Comparison of ENCODE assay signal across 1 fruit fly cellular context in genomic region chr2L:12720430-12721396, dm6.
TF ChIP-seq lines count a peak whose summit lies in the region.

No protein-coding gene starts in this region.

TF ChIP-seq in whole organism, embryonic, 481 proteins besides CTCF, POLR2A, EP300 and RAD21 (continued from another document and continues in another):
- TF ChIP-seq Antp (GFP tag; optimal IDR thresholded peaks at IDR 0.05; lab: Kevin White, UChicago): no peak
- TF ChIP-seq Stat92E (GFP tag; optimal IDR thresholded peaks at IDR 0.05; lab: Kevin White, UChicago): no peak
- TF ChIP-seq CG4707 (GFP tag; optimal IDR thresholded peaks at IDR 0.05; lab: Kevin White, UChicago): no peak
- no peak for TF ChIP-seq usp (GFP tag; optimal IDR thresholded peaks at IDR 0.05; lab: Kevin White, UChicago)
- TF ChIP-seq dimm (GFP tag; IDR thresholded peaks at IDR 0.05; lab: Robert Waterston, UW): no peak
- TF ChIP-seq CG34376 (GFP tag; optimal IDR thresholded peaks at IDR 0.05; lab: Kevin White, UChicago): peak; percentile 59
- no peak for TF ChIP-seq CG3065 (GFP tag; optimal IDR thresholded peaks at IDR 0.05; lab: Kevin White, UChicago)
- TF ChIP-seq croc (GFP tag; conservative IDR thresholded peaks at IDR 0.05; lab: Robert Waterston, UW): no peak
- TF ChIP-seq Mes4 (GFP tag; optimal IDR thresholded peaks at IDR 0.05; lab: Kevin White, UChicago): no peak
- no peak for TF ChIP-seq trh (GFP tag; optimal IDR thresholded peaks at IDR 0.05; lab: Kevin White, UChicago)
- TF ChIP-seq CG4854 (GFP tag; optimal IDR thresholded peaks at IDR 0.05; lab: Kevin White, UChicago): no peak
- TF ChIP-seq eyg (GFP tag; optimal IDR thresholded peaks at IDR 0.05; lab: Kevin White, UChicago): no peak
- no peak for TF ChIP-seq CG6272 (GFP tag; IDR thresholded peaks at IDR 0.05; lab: Robert Waterston, UW)
- no peak for TF ChIP-seq CHES-1-like (GFP tag; optimal IDR thresholded peaks at IDR 0.05; lab: Kevin White, UChicago)
- TF ChIP-seq ab (GFP tag; optimal IDR thresholded peaks at IDR 0.05; lab: Kevin White, UChicago): no peak
- TF ChIP-seq kah (GFP tag; optimal IDR thresholded peaks at IDR 0.05; lab: Kevin White, UChicago): no peak
- no peak for TF ChIP-seq CG12071 (GFP tag; optimal IDR thresholded peaks at IDR 0.05; lab: Kevin White, UChicago)
- no peak for TF ChIP-seq CG12219 (GFP tag; optimal IDR thresholded peaks at IDR 0.05; lab: Kevin White, UChicago)
- no peak for TF ChIP-seq Atf-2 (GFP tag; optimal IDR thresholded peaks at IDR 0.05; lab: Kevin White, UChicago)
- no peak for TF ChIP-seq Vsx1 (GFP tag; optimal IDR thresholded peaks at IDR 0.05; lab: Kevin White, UChicago)
- peak; percentile 14 for TF ChIP-seq Mad (GFP tag; optimal IDR thresholded peaks at IDR 0.05; lab: Kevin White, UChicago)
- peak; percentile 67; the same call in 2 of the 3 replicates for TF ChIP-seq CG17361 (GFP tag; IDR thresholded peaks at IDR 0.05; lab: Robert Waterston, UW)
- TF ChIP-seq unpg (GFP tag; optimal IDR thresholded peaks at IDR 0.05; lab: Kevin White, UChicago): peak; percentile 46
- no peak for TF ChIP-seq Bteb2 (GFP tag; optimal IDR thresholded peaks at IDR 0.05; lab: Kevin White, UChicago)
- TF ChIP-seq wek (GFP tag; optimal IDR thresholded peaks at IDR 0.05; lab: Kevin White, UChicago): no peak
- no peak for TF ChIP-seq en (GFP tag; optimal IDR thresholded peaks at IDR 0.05; lab: Kevin White, UChicago)
- TF ChIP-seq Doc2 (GFP tag; IDR thresholded peaks at IDR 0.05; lab: Robert Waterston, UW): no peak
- TF ChIP-seq tio (GFP tag; optimal IDR thresholded peaks at IDR 0.05; lab: Kevin White, UChicago): no peak
- TF ChIP-seq CG2120 (GFP tag; optimal IDR thresholded peaks at IDR 0.05; lab: Kevin White, UChicago): peak; percentile 62
- no peak for TF ChIP-seq CG10431 (GFP tag; optimal IDR thresholded peaks at IDR 0.05; lab: Kevin White, UChicago)
- no peak for TF ChIP-seq Doc3 (GFP tag; IDR thresholded peaks at IDR 0.05; lab: Robert Waterston, UW; ENCODE audit: partially characterized antibody)
- peak; percentile 29 for TF ChIP-seq CG10147 (GFP tag; optimal IDR thresholded peaks at IDR 0.05; lab: Kevin White, UChicago)
- TF ChIP-seq sim (GFP tag; IDR thresholded peaks at IDR 0.05; lab: Robert Waterston, UW): no peak
- TF ChIP-seq ato (GFP tag; IDR thresholded peaks at IDR 0.05; lab: Robert Waterston, UW; ENCODE audit: partially characterized antibody): no peak
- TF ChIP-seq Kr (GFP tag; optimal IDR thresholded peaks at IDR 0.05; lab: Kevin White, UChicago): no peak
- TF ChIP-seq CG11085 (GFP tag; IDR thresholded peaks at IDR 0.05; lab: Robert Waterston, UW): no peak
- TF ChIP-seq lilli (GFP tag; optimal IDR thresholded peaks at IDR 0.05; lab: Kevin White, UChicago): peak; percentile 61
- TF ChIP-seq CG15601 (tag; optimal IDR thresholded peaks at IDR 0.05; lab: Kevin White, UChicago): peak; percentile 19
- no peak for TF ChIP-seq CG14860 (GFP tag; IDR thresholded peaks at IDR 0.05; lab: Robert Waterston, UW; ENCODE audit: partially characterized antibody)
- no peak for TF ChIP-seq Dfd (GFP tag; optimal IDR thresholded peaks at IDR 0.05; lab: Kevin White, UChicago)
- TF ChIP-seq CG16813 (GFP tag; IDR thresholded peaks at IDR 0.05; lab: Robert Waterston, UW; ENCODE audit: partially characterized antibody): no peak
- no peak for TF ChIP-seq CkIIα-i1 (GFP tag; IDR thresholded peaks at IDR 0.05; lab: Robert Waterston, UW)
- TF ChIP-seq zfh2 (GFP tag; optimal IDR thresholded peaks at IDR 0.05; lab: Kevin White, UChicago): peak; percentile 21
- TF ChIP-seq Fer1 (GFP tag; optimal IDR thresholded peaks at IDR 0.05; lab: Kevin White, UChicago): peak; percentile 62
- peak; percentile 93 for TF ChIP-seq CG31224 (GFP tag; IDR thresholded peaks at IDR 0.05; lab: Robert Waterston, UW)
- TF ChIP-seq Sox102F (GFP tag; optimal IDR thresholded peaks at IDR 0.05; lab: Kevin White, UChicago): peak; percentile 30
- no peak for TF ChIP-seq CG9797 (GFP tag; optimal IDR thresholded peaks at IDR 0.05; lab: Kevin White, UChicago)
- TF ChIP-seq Atf3 (GFP tag; optimal IDR thresholded peaks at IDR 0.05; lab: Kevin White, UChicago): no peak
- TF ChIP-seq ERR (GFP tag; optimal IDR thresholded peaks at IDR 0.05; lab: Kevin White, UChicago): no peak
- no peak for TF ChIP-seq aop (GFP tag; IDR thresholded peaks at IDR 0.05; lab: Robert Waterston, UW)
- no peak for TF ChIP-seq ham (GFP tag; IDR thresholded peaks at IDR 0.05; lab: Robert Waterston, UW)
- TF ChIP-seq CG12769 (tag; optimal IDR thresholded peaks at IDR 0.05; lab: Kevin White, UChicago): peak; percentile 61
- TF ChIP-seq CG14050 (GFP tag; IDR thresholded peaks at IDR 0.05; lab: Robert Waterston, UW): no peak
- TF ChIP-seq CG1832 (GFP tag; optimal IDR thresholded peaks at IDR 0.05; lab: Kevin White, UChicago): no peak
- TF ChIP-seq toy (GFP tag; IDR thresholded peaks at IDR 0.05; lab: Robert Waterston, UW): no peak
- peak; percentile 46 for TF ChIP-seq CG4424 (GFP tag; optimal IDR thresholded peaks at IDR 0.05; lab: Kevin White, UChicago)
- TF ChIP-seq CG18619 (GFP tag; optimal IDR thresholded peaks at IDR 0.05; lab: Kevin White, UChicago): peak; percentile 22
- TF ChIP-seq CG17612 (GFP tag; IDR thresholded peaks at IDR 0.05; lab: Robert Waterston, UW): 0 out of 2 replicates have a peak, but pooled peaks have one; percentile 9
- peak; percentile 57 for TF ChIP-seq bcd (GFP tag; optimal IDR thresholded peaks at IDR 0.05; lab: Kevin White, UChicago)
- TF ChIP-seq CG6791 (GFP tag; IDR thresholded peaks at IDR 0.05; lab: Robert Waterston, UW; ENCODE audit: partially characterized antibody): no peak
- no peak for TF ChIP-seq dm (GFP tag; optimal IDR thresholded peaks at IDR 0.05; lab: Kevin White, UChicago)
- TF ChIP-seq Pdp1 (GFP tag; optimal IDR thresholded peaks at IDR 0.05; lab: Kevin White, UChicago): peak; percentile 37 to 81
- no peak for TF ChIP-seq CG3407 (GFP tag; optimal IDR thresholded peaks at IDR 0.05; lab: Kevin White, UChicago)
- no peak for TF ChIP-seq Hr78 (GFP tag; optimal IDR thresholded peaks at IDR 0.05; lab: Kevin White, UChicago)
- peak; percentile 39 for TF ChIP-seq CG10267 (tag; optimal IDR thresholded peaks at IDR 0.05; lab: Kevin White, UChicago)
- TF ChIP-seq CG10366 (GFP tag; IDR thresholded peaks at IDR 0.05; lab: Robert Waterston, UW): 0 out of 2 replicates have a peak, but pooled peaks have one; percentile 11
- TF ChIP-seq CG1529 (GFP tag; optimal IDR thresholded peaks at IDR 0.05; lab: Kevin White, UChicago): no peak
- TF ChIP-seq ara (GFP tag; IDR thresholded peaks at IDR 0.05; lab: Robert Waterston, UW): peak; percentile 60
- TF ChIP-seq dmrt11E (tag; optimal IDR thresholded peaks at IDR 0.05; lab: Kevin White, UChicago): no peak
- no peak for TF ChIP-seq fu2 (GFP tag; optimal IDR thresholded peaks at IDR 0.05; lab: Kevin White, UChicago)
- peak; percentile 24 for TF ChIP-seq Hmx (GFP tag; optimal IDR thresholded peaks at IDR 0.05; lab: Kevin White, UChicago)
- TF ChIP-seq Sin3A (optimal IDR thresholded peaks at IDR 0.05; lab: Kevin White, UChicago): no peak
- TF ChIP-seq CG4404 (GFP tag; IDR thresholded peaks at IDR 0.05; lab: Robert Waterston, UW): no peak
- no peak for TF ChIP-seq chm (GFP tag; IDR thresholded peaks at IDR 0.05; lab: Robert Waterston, UW)
- TF ChIP-seq pita (GFP tag; optimal IDR thresholded peaks at IDR 0.05; lab: Kevin White, UChicago): no peak
- TF ChIP-seq sisA (GFP tag; IDR thresholded peaks at IDR 0.05; lab: Robert Waterston, UW): peak; percentile 50; the same call in 1 of the 2 replicates
- no peak for TF ChIP-seq CG33557 (GFP tag; optimal IDR thresholded peaks at IDR 0.05; lab: Kevin White, UChicago)
- no peak for TF ChIP-seq crol (GFP tag; IDR thresholded peaks at IDR 0.05; lab: Robert Waterston, UW)
- TF ChIP-seq CG11093 (GFP tag; IDR thresholded peaks at IDR 0.05; lab: Robert Waterston, UW): 0 out of 3 replicates have a peak, but pooled peaks have one; percentile 38
- TF ChIP-seq gsb (GFP tag; IDR thresholded peaks at IDR 0.05; lab: Robert Waterston, UW): 0 out of 2 replicates have a peak, but pooled peaks have one; percentile 9
- no peak for TF ChIP-seq CG11560 (tag; IDR thresholded peaks at IDR 0.05; lab: Robert Waterston, UW)
- no peak for TF ChIP-seq CG1602 (GFP tag; optimal IDR thresholded peaks at IDR 0.05; lab: Kevin White, UChicago)
- TF ChIP-seq C15 (GFP tag; IDR thresholded peaks at IDR 0.05; lab: Robert Waterston, UW): 0 out of 3 replicates have a peak, but pooled peaks have one; percentile 8
- TF ChIP-seq p53 (GFP tag; optimal IDR thresholded peaks at IDR 0.05; lab: Kevin White, UChicago): no peak
- TF ChIP-seq fd64A (GFP tag; optimal IDR thresholded peaks at IDR 0.05; lab: Kevin White, UChicago): no peak
- no peak for TF ChIP-seq Lhr (GFP tag; optimal IDR thresholded peaks at IDR 0.05; lab: Kevin White, UChicago)
- no peak for TF ChIP-seq jigr1 (GFP tag; IDR thresholded peaks at IDR 0.05; lab: Robert Waterston, UW)
- peak; percentile 63; the same call in 2 of the 3 replicates for TF ChIP-seq ci (GFP tag; IDR thresholded peaks at IDR 0.05; lab: Robert Waterston, UW)
- peak; percentile 1 for TF ChIP-seq Abd-B (GFP tag; optimal IDR thresholded peaks at IDR 0.05; lab: Kevin White, UChicago)
- TF ChIP-seq mam (GFP tag; optimal IDR thresholded peaks at IDR 0.05; lab: Kevin White, UChicago): peak; percentile 41
- no peak for TF ChIP-seq Six4 (GFP tag; optimal IDR thresholded peaks at IDR 0.05; lab: Kevin White, UChicago)
- peak; percentile 86 for TF ChIP-seq GATAe (GFP tag; conservative IDR thresholded peaks at IDR 0.05; lab: Robert Waterston, UW)
- TF ChIP-seq CG6683 (GFP tag; optimal IDR thresholded peaks at IDR 0.05; lab: Kevin White, UChicago): peak; percentile 50
- no peak for TF ChIP-seq CG7372 (GFP tag; IDR thresholded peaks at IDR 0.05; lab: Robert Waterston, UW)
- TF ChIP-seq CG7745 (tag; optimal IDR thresholded peaks at IDR 0.05; lab: Kevin White, UChicago): no peak
- peak; percentile 53 for TF ChIP-seq CG10543 (GFP tag; optimal IDR thresholded peaks at IDR 0.05; lab: Kevin White, UChicago)
- TF ChIP-seq Sry-β (GFP tag; optimal IDR thresholded peaks at IDR 0.05; lab: Kevin White, UChicago): no peak
- TF ChIP-seq CG11504 (tag; optimal IDR thresholded peaks at IDR 0.05; lab: Kevin White, UChicago): peak; percentile 72
- TF ChIP-seq CG18599 (GFP tag; optimal IDR thresholded peaks at IDR 0.05; lab: Kevin White, UChicago): peak; percentile 71
- TF ChIP-seq CG18764 (GFP tag; optimal IDR thresholded peaks at IDR 0.05; lab: Kevin White, UChicago): no peak
- peak; percentile 26 for TF ChIP-seq scrt (GFP tag; optimal IDR thresholded peaks at IDR 0.05; lab: Kevin White, UChicago)
- peak; percentile 76 for TF ChIP-seq Atf6 (GFP tag; IDR thresholded peaks at IDR 0.05; lab: Robert Waterston, UW)
- TF ChIP-seq mld (GFP tag; IDR thresholded peaks at IDR 0.05; lab: Robert Waterston, UW; ENCODE audit: partially characterized antibody): no peak
- TF ChIP-seq CG10321 (GFP tag; IDR thresholded peaks at IDR 0.05; lab: Robert Waterston, UW): no peak
- peak; percentile 59 for TF ChIP-seq CG9727 (GFP tag; optimal IDR thresholded peaks at IDR 0.05; lab: Kevin White, UChicago)
- peak; percentile 11; the same call in 1 of the 2 replicates for TF ChIP-seq bbx (GFP tag; IDR thresholded peaks at IDR 0.05; lab: Robert Waterston, UW; ENCODE audit: partially characterized antibody)
- no peak for TF ChIP-seq psq (GFP tag; optimal IDR thresholded peaks at IDR 0.05; lab: Kevin White, UChicago)
- no peak for TF ChIP-seq stwl (tag; optimal IDR thresholded peaks at IDR 0.05; lab: Kevin White, UChicago)
- peak; percentile 54; the same call in 1 of the 2 replicates for TF ChIP-seq Adf1 (GFP tag; IDR thresholded peaks at IDR 0.05; lab: Robert Waterston, UW)
- TF ChIP-seq kni (GFP tag; optimal IDR thresholded peaks at IDR 0.05; lab: Kevin White, UChicago): no peak
- peak; percentile 38 for TF ChIP-seq nerfin-1 (tag; optimal IDR thresholded peaks at IDR 0.05; lab: Kevin White, UChicago)
- TF ChIP-seq CG7357 (GFP tag; IDR thresholded peaks at IDR 0.05; lab: Robert Waterston, UW): no peak
- no peak for TF ChIP-seq fd96Cb (tag; optimal IDR thresholded peaks at IDR 0.05; lab: Kevin White, UChicago)
- no peak for TF ChIP-seq CG5953 (GFP tag; IDR thresholded peaks at IDR 0.05; lab: Robert Waterston, UW)
- peak; percentile 17; the same call in 1 of the 2 replicates for TF ChIP-seq rib (GFP tag; IDR thresholded peaks at IDR 0.05; lab: Robert Waterston, UW)
- no peak for TF ChIP-seq CG32767 (GFP tag; IDR thresholded peaks at IDR 0.05; lab: Robert Waterston, UW)
- TF ChIP-seq CG2678 (tag; optimal IDR thresholded peaks at IDR 0.05; lab: Kevin White, UChicago): peak; percentile 78
- no peak for TF ChIP-seq trem (tag; optimal IDR thresholded peaks at IDR 0.05; lab: Kevin White, UChicago)
- TF ChIP-seq vfl (GFP tag; optimal IDR thresholded peaks at IDR 0.05; lab: Kevin White, UChicago): peak; percentile 17
- TF ChIP-seq CG10274 (GFP tag; optimal IDR thresholded peaks at IDR 0.05; lab: Kevin White, UChicago): no peak
- peak in 1 of 2 experiments; percentile 49 for TF ChIP-seq Hr51 (GFP tag; optimal IDR thresholded peaks at IDR 0.05; lab: Kevin White, UChicago)
- peak; percentile 65 for TF ChIP-seq nmo (GFP tag; optimal IDR thresholded peaks at IDR 0.05; lab: Kevin White, UChicago)
- TF ChIP-seq HHEX (GFP tag; optimal IDR thresholded peaks at IDR 0.05; lab: Kevin White, UChicago): peak; percentile 8
- TF ChIP-seq zfh1 (GFP tag; IDR thresholded peaks at IDR 0.05; lab: Robert Waterston, UW): peak; percentile 45; the same call in 1 of the 3 replicates
- no peak for TF ChIP-seq lbe (GFP tag; optimal IDR thresholded peaks at IDR 0.05; lab: Kevin White, UChicago)
- TF ChIP-seq amos (GFP tag; IDR thresholded peaks at IDR 0.05; lab: Robert Waterston, UW; ENCODE audit: partially characterized antibody): no peak
- TF ChIP-seq CG13287 (GFP tag; IDR thresholded peaks at IDR 0.05; lab: Robert Waterston, UW; ENCODE audit: partially characterized antibody): no peak
- peak; percentile 61 for TF ChIP-seq CG18262 (tag; optimal IDR thresholded peaks at IDR 0.05; lab: Kevin White, UChicago)
- TF ChIP-seq prd (optimal IDR thresholded peaks at IDR 0.05; lab: Kevin White, UChicago): no peak
- TF ChIP-seq prd (GFP tag; IDR thresholded peaks at IDR 0.05; lab: Robert Waterston, UW): peak; percentile 74
- TF ChIP-seq TFAM (GFP tag; optimal IDR thresholded peaks at IDR 0.05; lab: Kevin White, UChicago): no peak
- no peak for TF ChIP-seq sqz (GFP tag; optimal IDR thresholded peaks at IDR 0.05; lab: Kevin White, UChicago)
- no peak for TF ChIP-seq gro (GFP tag; optimal IDR thresholded peaks at IDR 0.05; lab: Kevin White, UChicago)
- peak; percentile 20 for TF ChIP-seq Nf-YB (GFP tag; optimal IDR thresholded peaks at IDR 0.05; lab: Kevin White, UChicago)
